Worm (Caenorhabditis elegans): Measurements from ENCODE around the gene srw-76.

The srw-76 gene

ce11 chrV:16592947-16593791 is 44.9 kb downstream of the srw-76 start:
- no peak for TF ChIP-seq hmg-4 (GFP tag; optimal IDR thresholded peaks at IDR 0.05)
- TF ChIP-seq aly-1 (tag; optimal IDR thresholded peaks at IDR 0.05): no peak
- no peak for TF ChIP-seq flt-1 (GFP tag; IDR thresholded peaks at IDR 0.05)
- no peak for TF ChIP-seq hmbx-1 (tag; optimal IDR thresholded peaks at IDR 0.05)
- TF ChIP-seq ceh-36 (tag; optimal IDR thresholded peaks at IDR 0.05): peak; percentile 88
- no peak for TF ChIP-seq tra-4 (tag; optimal IDR thresholded peaks at IDR 0.05)

ce11 chrV:16591992-16592798 is 45.9 kb downstream of the srw-76 start, which contains the start of gene srh-269:
Gene srh-269, minus strand, starts transcription at chrV:16592042.
- TF ChIP-seq pes-1 (GFP tag; IDR thresholded peaks at IDR 0.05): peak; percentile 80
- peak; percentile 8 for TF ChIP-seq hmbx-1 (tag; optimal IDR thresholded peaks at IDR 0.05)
- peak; percentile 65 for TF ChIP-seq tbx-11 (GFP tag; IDR thresholded peaks at IDR 0.05)
- 0 out of 2 replicates have a peak, but pooled peaks have one; percentile 43 for TF ChIP-seq tbx-37 (GFP tag; conservative IDR thresholded peaks at IDR 0.05)
- TF ChIP-seq aly-1 (tag; optimal IDR thresholded peaks at IDR 0.05): peak; percentile 61
- TF ChIP-seq B0310.2 (tag; optimal IDR thresholded peaks at IDR 0.05): peak; percentile 56
- TF ChIP-seq tra-4 (tag; optimal IDR thresholded peaks at IDR 0.05): peak; percentile 41
- peak; percentile 45 for TF ChIP-seq ets-7 (tag; optimal IDR thresholded peaks at IDR 0.05)
- TF ChIP-seq hmg-4 (GFP tag; optimal IDR thresholded peaks at IDR 0.05): peak; percentile 67
- TF ChIP-seq F13C5.2 (tag; optimal IDR thresholded peaks at IDR 0.05): peak; percentile 71
- TF ChIP-seq scrt-1 (GFP tag; IDR thresholded peaks at IDR 0.05): peak; percentile 79
- peak; percentile 31 for TF ChIP-seq hnd-1 (tag; optimal IDR thresholded peaks at IDR 0.05)
- TF ChIP-seq flt-1 (GFP tag; IDR thresholded peaks at IDR 0.05): peak; percentile 76
- peak; percentile 38 for TF ChIP-seq ceh-36 (tag; optimal IDR thresholded peaks at IDR 0.05)
- peak; percentile 59; the same call in 1 of the 2 replicates for TF ChIP-seq sea-1 (GFP tag; conservative IDR thresholded peaks at IDR 0.05)
- TF ChIP-seq ama-1 (optimal IDR thresholded peaks at IDR 0.05): no peak
- TF ChIP-seq ceh-13 (GFP tag; optimal IDR thresholded peaks at IDR 0.05): peak; percentile 11

ce11 chrV:16589488-16589887 is 48.6 kb downstream of the srw-76 start:
- no peak for TF ChIP-seq B0310.2 (tag; optimal IDR thresholded peaks at IDR 0.05)
- TF ChIP-seq hmg-4 (GFP tag; optimal IDR thresholded peaks at IDR 0.05): no peak
- no peak for TF ChIP-seq tbx-11 (GFP tag; IDR thresholded peaks at IDR 0.05)
- no peak for TF ChIP-seq ceh-36 (tag; optimal IDR thresholded peaks at IDR 0.05)
- TF ChIP-seq hmbx-1 (tag; optimal IDR thresholded peaks at IDR 0.05): no peak
- TF ChIP-seq F13C5.2 (tag; optimal IDR thresholded peaks at IDR 0.05): no peak
- TF ChIP-seq pes-1 (GFP tag; IDR thresholded peaks at IDR 0.05): no peak
- TF ChIP-seq sea-1 (GFP tag; conservative IDR thresholded peaks at IDR 0.05): no peak
- no peak for TF ChIP-seq ceh-13 (GFP tag; optimal IDR thresholded peaks at IDR 0.05)
- no peak for TF ChIP-seq tra-4 (tag; optimal IDR thresholded peaks at IDR 0.05)
- no peak for TF ChIP-seq scrt-1 (GFP tag; IDR thresholded peaks at IDR 0.05)
- TF ChIP-seq tbx-37 (GFP tag; conservative IDR thresholded peaks at IDR 0.05): no peak
- TF ChIP-seq hnd-1 (tag; optimal IDR thresholded peaks at IDR 0.05): no peak
- TF ChIP-seq flt-1 (GFP tag; IDR thresholded peaks at IDR 0.05): no peak
- TF ChIP-seq ama-1 (optimal IDR thresholded peaks at IDR 0.05): no peak
- no peak for TF ChIP-seq ets-7 (tag; optimal IDR thresholded peaks at IDR 0.05)
- no peak for TF ChIP-seq aly-1 (tag; optimal IDR thresholded peaks at IDR 0.05)

- no peak for TF ChIP-seq F13C5.2 (tag; optimal IDR thresholded peaks at IDR 0.05)
- TF ChIP-seq tra-4 (tag; optimal IDR thresholded peaks at IDR 0.05): no peak
- TF ChIP-seq scrt-1 (GFP tag; IDR thresholded peaks at IDR 0.05): no peak
- TF ChIP-seq ceh-13 (GFP tag; optimal IDR thresholded peaks at IDR 0.05): no peak
- TF ChIP-seq ama-1 (optimal IDR thresholded peaks at IDR 0.05): no peak
- no peak for TF ChIP-seq B0310.2 (tag; optimal IDR thresholded peaks at IDR 0.05)
These were observed 49.7 kb downstream of the srw-76 start, which contains the start of gene srw-73 for ce11 chrV:16588428-16588827. Gene srw-73, minus strand, starts transcription at chrV:16588528.
